Fruit fly (Drosophila melanogaster): Measurements from ENCODE around the gene blot.

- TF ChIP-seq CTCF (optimal IDR thresholded peaks at IDR 0.05): no peak
- no peak for TF ChIP-seq CG8478 (optimal IDR thresholded peaks at IDR 0.05)
These were observed 23.3 kb upstream of the blot start for dm6 chr3L:17444569-17444968.

Measured in S2 (cell line).